Worm (Caenorhabditis elegans) whole organism, young adult: ENCODE results near the gene F32E10.8.

Source experiments
- C17E4.6 ChIP-seq: fragments of 200-800 bp; sonication (Bioruptor generic); IDR thresholded peaks from 2 replicates; pipeline ENCODE4 v1.3.6; 2022; ENCODE audit warnings: missing genetic modification reagents, missing genetic modification characterization, missing compliant biosample characterization
- F33H1.4 ChIP-seq: fragments of 200-800 bp; sonication (Bioruptor generic); IDR thresholded peaks from 2 replicates; pipeline ENCODE4 v1.3.6; 2022; ENCODE audit warnings: missing genetic modification reagents, missing genetic modification characterization, missing compliant biosample characterization
- F49E8.2 ChIP-seq: sonication (generic microtip); optimal IDR thresholded peaks from 3 replicates; lab custom pipeline; 2017; ENCODE audit warnings: missing genetic modification characterization, mild to moderate bottlenecking, missing compliant biosample characterization, antibody characterized with exemption, moderate library complexity; ENCODE audit not compliant: insufficient read depth
- T07F8.4 ChIP-seq: sonication (generic microtip); optimal IDR thresholded peaks from 2 replicates; lab custom pipeline; 2016; ENCODE audit warnings: mild to moderate bottlenecking, missing genetic modification characterization, moderate library complexity, missing compliant biosample characterization
- T26A5.8 ChIP-seq: sonication (generic microtip); optimal IDR thresholded peaks from 2 replicates; lab custom pipeline; 2016; ENCODE audit warnings: missing genetic modification characterization, missing compliant biosample characterization
- akir-1 ChIP-seq: fragments of 200-800 bp; sonication (Bioruptor generic); optimal IDR thresholded peaks from 2 replicates; lab custom pipeline; 2018; ENCODE audit warnings: mild to moderate bottlenecking, missing genetic modification characterization, moderate library complexity, missing compliant biosample characterization
- ama-1 ChIP-seq, 3 experiments: fragments of 150-350 bp in 1 of 3; sonication (generic microtip) in 2 of 3; optimal IDR thresholded peaks; 2 replicates each; lab custom pipeline; 2014 to 2018; ENCODE audit warnings: missing biosample characterization in 2 of 3, missing genetic modification characterization in 2 of 3, missing genetic modification reagents in 2 of 3
- aptf-2 ChIP-seq: fragments of 200-800 bp; sonication (Bioruptor generic); conservative IDR thresholded peaks from 2 replicates; pipeline ENCODE4 v1.3.6; 2022; ENCODE audit warnings: missing genetic modification reagents, missing genetic modification characterization, missing compliant biosample characterization
- aptf-3 ChIP-seq: fragments of 200-800 bp; sonication (Bioruptor generic); IDR thresholded peaks from 2 replicates; pipeline ENCODE4 v1.3.6; 2022; ENCODE audit warnings: missing genetic modification characterization, missing compliant biosample characterization
- atf-7 ChIP-seq: sonication (generic microtip); optimal IDR thresholded peaks from 2 replicates; lab custom pipeline; 2017; ENCODE audit warnings: mild to moderate bottlenecking, missing genetic modification characterization, missing compliant biosample characterization
- ceh-100 ChIP-seq: fragments of 200-800 bp; sonication (Bioruptor generic); IDR thresholded peaks from 2 replicates; pipeline ENCODE4 v1.3.6; 2022; ENCODE audit warnings: missing genetic modification reagents, missing genetic modification characterization, missing compliant biosample characterization
- die-1 ChIP-seq: sonication (generic microtip); optimal IDR thresholded peaks from 2 replicates; lab custom pipeline; 2016; ENCODE audit warnings: missing genotype, mild to moderate bottlenecking, missing genetic modification characterization, missing compliant biosample characterization
- dox-1 ChIP-seq: fragments of 200-800 bp; sonication (Bioruptor generic); IDR thresholded peaks from 2 replicates; pipeline ENCODE4 v1.3.6; 2022; ENCODE audit warnings: missing genetic modification reagents, missing genetic modification characterization, missing compliant biosample characterization
- dpl-1 ChIP-seq: fragments of 150-350 bp; optimal IDR thresholded peaks from 2 replicates; lab custom pipeline; 2014; ENCODE audit warnings: missing biosample characterization, missing genetic modification reagents, missing genetic modification characterization
- egl-18 ChIP-seq: fragments of 200-800 bp; sonication (Bioruptor generic); IDR thresholded peaks from 2 replicates; pipeline ENCODE4 v1.3.6; 2022; ENCODE audit warnings: missing genetic modification reagents, missing genetic modification characterization, missing compliant biosample characterization
- egrh-3 ChIP-seq: fragments of 200-800 bp; sonication (Bioruptor generic); IDR thresholded peaks from 2 replicates; pipeline ENCODE4 v1.3.6; 2022; ENCODE audit warnings: missing genetic modification reagents, missing genetic modification characterization, missing compliant biosample characterization
- ekl-4 ChIP-seq: fragments of 200-800 bp; sonication (Bioruptor generic); IDR thresholded peaks from 2 replicates; pipeline ENCODE4 v1.3.6; 2022; ENCODE audit warnings: missing genetic modification reagents, missing genetic modification characterization, missing compliant biosample characterization
- him-1 ChIP-seq: sonication (generic microtip); optimal IDR thresholded peaks from 2 replicates; lab custom pipeline; 2016; ENCODE audit warnings: missing genotype, missing genetic modification reagents, missing genetic modification characterization, missing compliant biosample characterization
- hlh-12 ChIP-seq: sonication (generic microtip); optimal IDR thresholded peaks from 2 replicates; lab custom pipeline; 2016; ENCODE audit warnings: missing genetic modification characterization, missing compliant biosample characterization
- hlh-26 ChIP-seq: fragments of 200-800 bp; sonication (Bioruptor generic); conservative IDR thresholded peaks from 2 replicates; pipeline ENCODE4 v1.3.6; 2022; ENCODE audit warnings: missing genetic modification reagents, missing genetic modification characterization, missing compliant biosample characterization
- hrde-1 ChIP-seq: sonication (generic microtip); optimal IDR thresholded peaks from 2 replicates; lab custom pipeline; 2016; ENCODE audit warnings: missing genetic modification characterization, mild to moderate bottlenecking, missing compliant biosample characterization, moderate library complexity, missing genotype, missing genetic modification reagents, borderline replicate concordance
- let-607 ChIP-seq, 2 experiments: fragments of 200-800 bp in 1 of 2; sonication (Bioruptor generic) in 1 of 2; sonication (generic microtip) in 1 of 2; optimal IDR thresholded peaks; 2 replicates each; lab custom pipeline; 2016 to 2018; ENCODE audit warnings: mild to moderate bottlenecking in 2 of 2, missing compliant biosample characterization in 2 of 2, missing genetic modification characterization in 2 of 2, moderate library complexity in 2 of 2, missing genotype in 1 of 2
- lin-35 ChIP-seq, 3 experiments: fragments of 150-350 bp in 2 of 3; sonication (generic microtip) in 1 of 3; optimal IDR thresholded peaks; 2 replicates each; lab custom pipeline; 2014 to 2018; ENCODE audit warnings: missing biosample characterization in 3 of 3, missing genetic modification characterization in 3 of 3, missing genetic modification reagents in 3 of 3
- lin-40 ChIP-seq: sonication (generic microtip); optimal IDR thresholded peaks from 2 replicates; lab custom pipeline; 2016; ENCODE audit warnings: missing genetic modification characterization, mild to moderate bottlenecking, missing compliant biosample characterization, missing genotype, missing genetic modification reagents
- mcd-1 ChIP-seq: fragments of 200-800 bp; sonication (Bioruptor generic); IDR thresholded peaks from 2 replicates; pipeline ENCODE4 v1.3.6; 2022; ENCODE audit warnings: missing genetic modification reagents, missing genetic modification characterization, missing compliant biosample characterization
- mxl-1 ChIP-seq: sonication (generic microtip); optimal IDR thresholded peaks from 2 replicates; lab custom pipeline; 2016; ENCODE audit warnings: missing genetic modification characterization, missing compliant biosample characterization
- nfya-1 ChIP-seq: sonication (generic microtip); optimal IDR thresholded peaks from 2 replicates; lab custom pipeline; 2017; ENCODE audit warnings: antibody characterized with exemption, missing compliant biosample characterization, missing genetic modification characterization, borderline replicate concordance; ENCODE audit not compliant: insufficient read depth
- nhr-120 ChIP-seq: fragments of 200-800 bp; sonication (Bioruptor generic); IDR thresholded peaks from 2 replicates; pipeline ENCODE4 v1.3.6; 2022; ENCODE audit warnings: missing genetic modification characterization, missing compliant biosample characterization
- pbrm-1 ChIP-seq: fragments of 200-800 bp; sonication (Bioruptor generic); IDR thresholded peaks from 2 replicates; pipeline ENCODE4 v1.3.6; 2022; ENCODE audit warnings: missing genetic modification reagents, missing genetic modification characterization, missing compliant biosample characterization
- sptf-2 ChIP-seq: fragments of 200-800 bp; sonication (Bioruptor generic); optimal IDR thresholded peaks from 2 replicates; lab custom pipeline; 2018; ENCODE audit warnings: mild to moderate bottlenecking, missing genetic modification characterization, missing compliant biosample characterization
- tbp1 ChIP-seq: fragments of 200-800 bp; sonication (Bioruptor generic); optimal IDR thresholded peaks from 2 replicates; lab custom pipeline; 2018; ENCODE audit warnings: mild to moderate bottlenecking, missing genetic modification characterization, missing compliant biosample characterization
- tlf-1 ChIP-seq: fragments of 200-800 bp; sonication (Bioruptor generic); optimal IDR thresholded peaks from 2 replicates; lab custom pipeline; 2018; ENCODE audit warnings: mild to moderate bottlenecking, missing genetic modification characterization, missing compliant biosample characterization
- unc-62 ChIP-seq: fragments of 150-350 bp; optimal IDR thresholded peaks from 2 replicates; lab custom pipeline; 2014; ENCODE audit warnings: missing biosample characterization, missing genetic modification reagents, missing genetic modification characterization
- zfh-2 ChIP-seq: fragments of 200-800 bp; sonication (Bioruptor generic); conservative IDR thresholded peaks from 2 replicates; pipeline ENCODE4 v1.3.6; 2022; ENCODE audit warnings: missing genetic modification reagents, missing genetic modification characterization, missing compliant biosample characterization
- ztf-25 ChIP-seq: fragments of 200-800 bp; sonication (Bioruptor generic); IDR thresholded peaks from 2 replicates; pipeline ENCODE4 v1.3.6; 2022; ENCODE audit warnings: missing genetic modification reagents, missing genetic modification characterization, missing compliant biosample characterization
- ztf-28 ChIP-seq: fragments of 200-800 bp; sonication (Bioruptor generic); IDR thresholded peaks from 2 replicates; pipeline ENCODE4 v1.3.6; 2022; ENCODE audit warnings: missing genetic modification reagents, missing genetic modification characterization, missing compliant biosample characterization

Gene F32E10.8

DNA sequence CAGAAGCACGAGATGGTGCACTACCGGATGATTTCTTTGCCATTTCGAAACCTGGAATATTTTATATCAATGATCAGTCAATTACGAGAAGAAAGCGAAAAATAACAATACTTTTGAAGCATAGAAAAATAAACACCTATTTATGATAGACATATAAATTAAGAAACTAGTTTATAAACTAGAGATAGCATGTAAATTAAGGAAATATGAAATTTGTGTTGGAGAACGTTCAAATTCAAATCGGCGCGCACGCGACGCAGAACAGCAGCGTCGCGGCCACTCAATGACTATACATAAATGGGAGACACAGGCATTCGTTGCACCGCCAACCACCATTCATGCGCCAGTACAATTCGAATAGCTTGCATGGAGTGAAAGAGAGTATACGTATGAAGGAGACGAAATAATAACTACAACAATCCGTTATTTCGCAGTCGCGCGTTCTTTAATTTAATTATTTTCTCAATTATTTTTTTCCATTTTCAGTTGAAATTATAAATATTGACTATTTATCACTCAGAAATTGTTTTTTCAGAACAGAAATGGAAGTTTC, 12.7 kb downstream of the F32E10.8 start, which contains the start of the genes cec-5 and nol-10 (continued):
- TF ChIP-seq nfya-1 (no peak), akir-1 (GFP tag; lab: Kevin White, UChicago) (no peak), F33H1.4 (no peak; the same call in 1 of the 2 replicates), ztf-25 (no peak), egrh-3 (GFP tag; lab: Robert Waterston, UW) (0 out of 2 replicates have a peak, but pooled peaks have one; percentile 46), hlh-12 (tag; lab: Kevin White, UChicago) (no peak), ama-1 (optimal IDR thresholded peaks at IDR 0.05; lab: Kevin White, UChicago) (no peak), ama-1 (GFP tag; optimal IDR thresholded peaks at IDR 0.05; lab: Kevin White, UChicago) (no peak), ekl-4 (GFP tag; lab: Robert Waterston, UW) (peak; percentile 75), hrde-1 (tag; lab: Kevin White, UChicago) (peak; percentile 24), tlf-1 (GFP tag; lab: Kevin White, UChicago) (peak; percentile 73), him-1 (tag; lab: Kevin White, UChicago) (peak; percentile 45), sptf-2 (GFP tag; lab: Kevin White, UChicago) (no peak), let-607 (tag; optimal IDR thresholded peaks at IDR 0.05; lab: Kevin White, UChicago) (peak in 1 of 2 experiments; percentile 41), lin-35 (GFP tag; optimal IDR thresholded peaks at IDR 0.05; lab: Kevin White, UChicago) (peak; percentile 31 to 77 (median 46)), ztf-28 (GFP tag; lab: Robert Waterston, UW) (0 out of 2 replicates have a peak, but pooled peaks have one; percentile 27), ceh-100 (GFP tag; lab: Robert Waterston, UW) (peak; percentile 83), T07F8.4 (tag; lab: Kevin White, UChicago) (peak; percentile 12), tbp1 (GFP tag; lab: Kevin White, UChicago) (peak; percentile 74), lin-40 (tag; lab: Kevin White, UChicago) (peak; percentile 62), egl-18 (GFP tag; lab: Robert Waterston, UW) (no peak), dox-1 (GFP tag; lab: Robert Waterston, UW) (no peak; the same call in 1 of the 2 replicates), F49E8.2 (tag; lab: Kevin White, UChicago) (peak; percentile 92), hlh-26 (GFP tag; lab: Robert Waterston, UW) (no peak), pbrm-1 (GFP tag; lab: Robert Waterston, UW) (peak; percentile 88), T26A5.8 (tag; lab: Kevin White, UChicago) (no peak), aptf-2 (no peak), aptf-3 (GFP tag; lab: Robert Waterston, UW) (no peak), atf-7 (tag; lab: Kevin White, UChicago) (no peak), mcd-1 (GFP tag; lab: Robert Waterston, UW) (peak; percentile 81), zfh-2 (no peak), C17E4.6 (GFP tag; lab: Robert Waterston, UW) (peak; percentile 72; the same call in 1 of the 2 replicates), unc-62 (GFP tag; lab: Kevin White, UChicago) (no peak), nhr-120 (GFP tag; lab: Robert Waterston, UW) (no peak), dpl-1 (GFP tag; lab: Kevin White, UChicago) (peak; percentile 77), die-1 (tag; lab: Kevin White, UChicago) (no peak), mxl-1 (tag; lab: Kevin White, UChicago) (no peak)

DNA sequence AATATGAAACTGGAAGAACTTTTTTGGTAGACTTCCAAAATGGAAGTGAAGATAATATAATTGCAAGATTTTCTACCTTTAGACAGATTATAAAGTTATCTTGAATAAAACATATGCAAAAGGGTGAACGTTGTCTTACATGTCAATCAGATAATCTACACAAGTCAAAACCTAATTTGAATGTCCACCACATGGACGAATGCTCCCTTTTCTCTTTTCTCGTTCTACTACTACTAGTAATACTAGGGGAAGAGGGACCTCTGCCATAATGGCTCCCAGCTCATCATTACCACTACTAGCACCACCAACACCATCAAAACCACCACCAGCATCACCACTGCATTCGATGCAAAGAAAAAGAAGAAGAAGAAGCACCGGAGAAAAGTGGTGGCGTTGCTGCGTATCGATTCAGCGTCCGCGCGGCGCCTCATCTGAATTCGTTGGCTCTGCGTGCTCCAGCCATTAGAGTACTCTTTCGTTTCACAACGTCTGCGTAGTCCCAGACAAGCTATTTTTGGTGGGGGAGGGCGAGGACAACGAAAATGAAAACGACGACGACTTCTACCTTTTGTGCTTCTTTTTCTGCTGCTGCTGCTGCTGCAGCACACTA, 18.0 kb downstream of the F32E10.8 start:
- 0 out of 2 replicates have a peak, but pooled peaks have one; percentile 26 for TF ChIP-seq egl-18 (GFP tag; lab: Robert Waterston, UW)
- TF ChIP-seq hlh-26 (GFP tag; lab: Robert Waterston, UW), result no peak
- TF ChIP-seq, all 124 proteins: peak for 1
